ENCODE assay signal across 4 fruit fly cellular contexts in genomic region chr2L:22146247-22146646, dm6.
TF ChIP-seq lines count a peak whose summit lies in the region.

No protein-coding gene starts in this region.

- TF ChIP-seq CTCF in whole organism, embryonic (GFP tag; optimal IDR thresholded peaks at IDR 0.05; lab: Kevin White, UChicago): no peak

TF ChIP-seq in Kc167, 6 proteins besides CTCF, POLR2A, EP300 and RAD21:
- TF ChIP-seq ttk (optimal IDR thresholded peaks at IDR 0.05; lab: Kevin White, UChicago) (peak; percentile 19), insv (optimal IDR thresholded peaks at IDR 0.05; lab: Kevin White, UChicago) (no peak)

TF ChIP-seq in whole organism, embryonic, 481 proteins besides CTCF, POLR2A, EP300 and RAD21 (continues in another document):
- no peak for TF ChIP-seq CG1602 (GFP tag; optimal IDR thresholded peaks at IDR 0.05; lab: Kevin White, UChicago)
- TF ChIP-seq CG3847 (GFP tag; IDR thresholded peaks at IDR 0.05; lab: Robert Waterston, UW): no peak
- TF ChIP-seq mirr (GFP tag; optimal IDR thresholded peaks at IDR 0.05; lab: Kevin White, UChicago): no peak
- TF ChIP-seq D19A (tag; optimal IDR thresholded peaks at IDR 0.05; lab: Kevin White, UChicago): no peak
- TF ChIP-seq trh (GFP tag; optimal IDR thresholded peaks at IDR 0.05; lab: Kevin White, UChicago): no peak
- TF ChIP-seq Elba2 (GFP tag; optimal IDR thresholded peaks at IDR 0.05; lab: Kevin White, UChicago): no peak
- no peak for TF ChIP-seq Tbp (GFP tag; optimal IDR thresholded peaks at IDR 0.05; lab: Kevin White, UChicago)
- no peak for TF ChIP-seq unpg (GFP tag; optimal IDR thresholded peaks at IDR 0.05; lab: Kevin White, UChicago)
- no peak for TF ChIP-seq hth (optimal IDR thresholded peaks at IDR 0.05; lab: Kevin White, UChicago)
- no peak for TF ChIP-seq Oli (tag; optimal IDR thresholded peaks at IDR 0.05; lab: Kevin White, UChicago)
- no peak for TF ChIP-seq sim (GFP tag; IDR thresholded peaks at IDR 0.05; lab: Robert Waterston, UW)
- no peak for TF ChIP-seq CG3995 (GFP tag; optimal IDR thresholded peaks at IDR 0.05; lab: Kevin White, UChicago)
- TF ChIP-seq kay (GFP tag; optimal IDR thresholded peaks at IDR 0.05; lab: Kevin White, UChicago): no peak
- no peak for TF ChIP-seq Dip3 (GFP tag; optimal IDR thresholded peaks at IDR 0.05; lab: Kevin White, UChicago)
- no peak for TF ChIP-seq Taf1 (GFP tag; IDR thresholded peaks at IDR 0.05; lab: Robert Waterston, UW)
- no peak for TF ChIP-seq chm (GFP tag; IDR thresholded peaks at IDR 0.05; lab: Robert Waterston, UW)
- TF ChIP-seq schlank (tag; optimal IDR thresholded peaks at IDR 0.05; lab: Kevin White, UChicago): no peak
- no peak for TF ChIP-seq HLH3B (GFP tag; IDR thresholded peaks at IDR 0.05; lab: Robert Waterston, UW)
- no peak for TF ChIP-seq CG14710 (tag; optimal IDR thresholded peaks at IDR 0.05; lab: Kevin White, UChicago)
- TF ChIP-seq CG11398 (GFP tag; optimal IDR thresholded peaks at IDR 0.05; lab: Kevin White, UChicago): no peak
- no peak for TF ChIP-seq gsb-n (tag; optimal IDR thresholded peaks at IDR 0.05; lab: Kevin White, UChicago)
- TF ChIP-seq CG32772 (GFP tag; IDR thresholded peaks at IDR 0.05; lab: Robert Waterston, UW): no peak
- TF ChIP-seq Xbp1 (GFP tag; optimal IDR thresholded peaks at IDR 0.05; lab: Kevin White, UChicago): no peak
- TF ChIP-seq pzg (GFP tag; optimal IDR thresholded peaks at IDR 0.05; lab: Kevin White, UChicago): peak; percentile 46
- TF ChIP-seq disco-r (GFP tag; optimal IDR thresholded peaks at IDR 0.05; lab: Kevin White, UChicago): no peak
- TF ChIP-seq CG6689 (GFP tag; IDR thresholded peaks at IDR 0.05; lab: Robert Waterston, UW): 0 out of 2 replicates have a peak, but pooled peaks have one; percentile 4
- TF ChIP-seq CG1647 (GFP tag; optimal IDR thresholded peaks at IDR 0.05; lab: Kevin White, UChicago): no peak
- no peak for TF ChIP-seq CG8924 (tag; optimal IDR thresholded peaks at IDR 0.05; lab: Kevin White, UChicago)
- no peak for TF ChIP-seq Rx (GFP tag; IDR thresholded peaks at IDR 0.05; lab: Robert Waterston, UW)
- TF ChIP-seq CG8290 (GFP tag; optimal IDR thresholded peaks at IDR 0.05; lab: Kevin White, UChicago): no peak
- TF ChIP-seq CG8290 (tag; optimal IDR thresholded peaks at IDR 0.05; lab: Kevin White, UChicago): no peak
- TF ChIP-seq Bdp1 (GFP tag; optimal IDR thresholded peaks at IDR 0.05; lab: Kevin White, UChicago): no peak

TF ChIP-seq in whole organism, prepupa, 60 proteins besides CTCF, POLR2A, EP300 and RAD21:
- no peak for TF ChIP-seq Ets21C (GFP tag; optimal IDR thresholded peaks at IDR 0.05; lab: Kevin White, UChicago)
- TF ChIP-seq svp (GFP tag; lab: Kevin White, UChicago): peak; percentile 74

TF ChIP-seq in whole organism, wandering third instar larva, 38 proteins besides CTCF, POLR2A, EP300 and RAD21:
- TF ChIP-seq Dif (GFP tag; optimal IDR thresholded peaks at IDR 0.05; lab: Kevin White, UChicago; ENCODE audit: partially characterized antibody): peak; percentile 8
- TF ChIP-seq dsf (GFP tag; optimal IDR thresholded peaks at IDR 0.05; lab: Kevin White, UChicago; ENCODE audit: borderline replicate concordance): no peak
- TF ChIP-seq Abd-B (GFP tag; optimal IDR thresholded peaks at IDR 0.05; lab: Kevin White, UChicago): no peak
- TF ChIP-seq h (GFP tag; optimal IDR thresholded peaks at IDR 0.05; lab: Kevin White, UChicago): no peak
- TF ChIP-seq Hr83 (GFP tag; optimal IDR thresholded peaks at IDR 0.05; lab: Kevin White, UChicago; ENCODE audit: poor library complexity, severe bottlenecking): no peak
- TF ChIP-seq tai (GFP tag; optimal IDR thresholded peaks at IDR 0.05; lab: Kevin White, UChicago): no peak
- TF ChIP-seq jim (GFP tag; optimal IDR thresholded peaks at IDR 0.05; lab: Kevin White, UChicago): no peak
